Fruit fly (Drosophila melanogaster) whole organism, pupa: ENCODE measurements around the gene Mocs1.
A peak's percentile ranks its signal among the peaks of the same experiment; 100 is the strongest.

Experiments
- CG10348 ChIP-seq: fragments of 200-800 bp; sonication (Bioruptor generic); IDR thresholded peaks from 2 replicates; pipeline ENCODE4 v1.3.6; 2022; ENCODE audit warnings: missing biosample characterization, missing genetic modification characterization
- CG12605 ChIP-seq: fragments of 200-800 bp; sonication (Bioruptor generic); IDR thresholded peaks from 2 replicates; pipeline ENCODE4 v1.3.6; 2022; ENCODE audit warnings: missing biosample characterization, missing genetic modification characterization
- CG13204 ChIP-seq: fragments of 200-800 bp; sonication (Bioruptor generic); optimal IDR thresholded peaks from 2 replicates; lab custom pipeline; 2018; ENCODE audit warnings: missing biosample characterization, mild to moderate bottlenecking, missing genetic modification characterization, moderate library complexity
- CG14655 ChIP-seq: fragments of 200-800 bp; sonication (Bioruptor generic); optimal IDR thresholded peaks from 3 replicates; lab custom pipeline; 2017; ENCODE audit warnings: mild to moderate bottlenecking, missing biosample characterization, missing genetic modification reagents, missing genetic modification characterization
- CG15710 ChIP-seq: fragments of 200-800 bp; sonication (Bioruptor generic); optimal IDR thresholded peaks from 2 replicates; lab custom pipeline; 2018; ENCODE audit warnings: missing biosample characterization, mild to moderate bottlenecking, missing genetic modification characterization, moderate library complexity
- CG17806 ChIP-seq: fragments of 200-800 bp; sonication (Bioruptor generic); optimal IDR thresholded peaks from 2 replicates; lab custom pipeline; 2018; ENCODE audit warnings: missing biosample characterization, mild to moderate bottlenecking, missing genetic modification characterization, moderate library complexity
- CG32121 ChIP-seq: fragments of 200-800 bp; sonication (Bioruptor generic); IDR thresholded peaks from 2 replicates; pipeline ENCODE4 v1.3.6; 2022; ENCODE audit warnings: missing biosample characterization, missing genetic modification characterization
- CG34367 ChIP-seq: fragments of 200-800 bp; sonication (Bioruptor generic); optimal IDR thresholded peaks from 2 replicates; lab custom pipeline; 2018; ENCODE audit warnings: missing biosample characterization, mild to moderate bottlenecking, missing genetic modification characterization
- CG4496 ChIP-seq: fragments of 200-800 bp; sonication (Bioruptor generic); IDR thresholded peaks from 3 replicates; pipeline ENCODE4 v1.3.6; 2022; ENCODE audit warnings: missing biosample characterization, missing genetic modification characterization
- CG8159 ChIP-seq: fragments of 200-800 bp; sonication (Bioruptor generic); optimal IDR thresholded peaks from 3 replicates; lab custom pipeline; 2018; ENCODE audit warnings: missing biosample characterization, mild to moderate bottlenecking, missing genetic modification characterization, moderate library complexity
- CG8301 ChIP-seq: fragments of 200-800 bp; sonication (Bioruptor generic); optimal IDR thresholded peaks from 2 replicates; lab custom pipeline; 2018; ENCODE audit warnings: missing biosample characterization, mild to moderate bottlenecking, missing genetic modification characterization
- CG9948 ChIP-seq: fragments of 200-800 bp; sonication (Bioruptor generic); optimal IDR thresholded peaks from 2 replicates; lab custom pipeline; 2018; ENCODE audit warnings: missing biosample characterization, mild to moderate bottlenecking, missing genetic modification characterization, moderate library complexity
- D1 ChIP-seq: fragments of 200-800 bp; sonication (Bioruptor generic); optimal IDR thresholded peaks from 2 replicates; lab custom pipeline; 2018; ENCODE audit warnings: missing biosample characterization, mild to moderate bottlenecking, missing genetic modification characterization, moderate library complexity
- EcR ChIP-seq: fragments of 200-800 bp; sonication (Bioruptor generic); optimal IDR thresholded peaks from 3 replicates; lab custom pipeline; 2019; ENCODE audit warnings: missing biosample characterization, missing genetic modification characterization, mild to moderate bottlenecking, moderate library complexity, missing genetic modification reagents
- Ets98B ChIP-seq: fragments of 200-800 bp; sonication (Bioruptor generic); IDR thresholded peaks from 2 replicates; pipeline ENCODE4 v1.3.6; 2022; ENCODE audit warnings: missing biosample characterization, missing genetic modification characterization
- Pif1A ChIP-seq: fragments of 200-800 bp; sonication (Bioruptor generic); optimal IDR thresholded peaks from 3 replicates; lab custom pipeline; 2016; ENCODE audit warnings: missing biosample characterization, missing genetic modification characterization
- Pif1B ChIP-seq: fragments of 200-800 bp; sonication (Bioruptor generic); optimal IDR thresholded peaks from 3 replicates; lab custom pipeline; 2016; ENCODE audit warnings: missing biosample characterization, missing genetic modification characterization
- Snoo ChIP-seq: fragments of 200-800 bp; sonication (Bioruptor generic); optimal IDR thresholded peaks from 3 replicates; lab custom pipeline; 2017; ENCODE audit warnings: missing biosample characterization, mild to moderate bottlenecking, missing genetic modification characterization, inconsistent platforms
- fd96Ca ChIP-seq: fragments of 200-800 bp; sonication (Bioruptor generic); IDR thresholded peaks from 3 replicates; pipeline ENCODE4 v1.3.6; 2022; ENCODE audit warnings: missing biosample characterization, missing genetic modification characterization
- gl ChIP-seq: fragments of 200-800 bp; sonication (Bioruptor generic); optimal IDR thresholded peaks from 2 replicates; lab custom pipeline; 2018; ENCODE audit warnings: missing biosample characterization, mild to moderate bottlenecking, missing genetic modification characterization
- rn ChIP-seq: fragments of 200-800 bp; sonication (Bioruptor generic); IDR thresholded peaks from 2 replicates; pipeline ENCODE4 v1.3.6; 2022; ENCODE audit warnings: missing biosample characterization, missing genetic modification characterization

Gene Mocs1

DNA sequence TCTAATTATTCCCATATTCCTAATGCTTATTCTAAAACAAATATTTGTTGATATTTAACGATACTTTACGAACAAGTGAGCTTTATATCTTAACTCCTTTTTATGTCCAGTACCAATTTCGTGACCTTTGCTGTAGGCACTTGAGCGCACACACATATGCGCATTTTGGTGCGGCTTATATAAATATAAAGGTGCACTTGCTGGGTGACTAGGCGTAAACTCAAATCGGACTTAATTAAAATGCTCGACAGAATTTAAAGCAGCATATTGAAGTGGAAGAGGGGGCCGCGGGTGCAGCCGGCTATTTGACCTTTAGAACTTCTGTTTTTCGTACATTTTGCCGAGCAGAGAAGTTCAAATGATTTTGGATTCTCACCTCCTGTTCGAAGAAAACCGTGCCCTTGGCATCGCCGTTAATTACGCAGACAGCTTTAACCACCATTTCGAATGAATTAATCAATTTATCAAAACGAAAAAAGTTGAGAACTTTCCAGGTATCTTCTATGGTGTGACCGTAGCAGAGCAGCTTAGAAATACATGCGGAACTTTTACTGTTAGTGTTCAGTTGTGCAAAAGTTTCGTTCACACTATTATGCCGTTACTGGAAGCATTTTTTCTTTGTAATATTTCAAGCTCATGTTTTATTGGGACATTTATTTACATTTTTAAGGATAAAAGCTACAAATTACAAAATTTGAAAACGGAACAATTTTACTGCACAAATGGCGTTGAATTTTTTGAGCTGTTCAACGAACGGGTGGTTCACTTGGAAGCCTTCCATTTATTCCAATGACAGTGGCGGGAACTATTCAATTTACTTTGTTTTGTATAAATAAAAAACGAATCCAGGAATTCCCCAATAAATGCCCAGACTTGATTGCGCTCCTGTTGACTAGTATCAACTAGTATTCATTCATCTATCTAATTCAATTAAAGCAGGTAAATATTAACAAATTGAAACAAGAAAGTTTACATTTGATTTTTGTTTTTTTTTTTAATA lies 43.2 kb downstream of the Mocs1 start, which contains the start of gene Sod1:
Gene Sod1 (minus strand): TSS at position 543 of the 1,000 bp plus-strand sequence.
- TF ChIP-seq CG14655 (GFP tag; lab: Kevin White, UChicago) (no peak), CG17806 (tag; lab: Kevin White, UChicago) (no peak), fd96Ca (GFP tag; lab: Robert Waterston, UW) (no peak), EcR (GFP tag; lab: Kevin White, UChicago) (peak; percentile 78), CG13204 (no peak), Pif1B (GFP tag; lab: Kevin White, UChicago) (peak; percentile 51), CG8159 (tag; lab: Kevin White, UChicago) (peak; percentile 41), D1 (no peak), CG9948 (tag; lab: Kevin White, UChicago) (no peak), CG10348 (GFP tag; lab: Robert Waterston, UW) (no peak), Pif1A (peak; percentile 74), CG34367 (tag; lab: Kevin White, UChicago) (peak; percentile 53), Snoo (tag; lab: Kevin White, UChicago) (peak; percentile 65), CG8301 (tag; lab: Kevin White, UChicago) (peak; percentile 46), CG15710 (tag; lab: Kevin White, UChicago) (peak; percentile 41), Ets98B (GFP tag; lab: Robert Waterston, UW) (peak; percentile 58; the same call in 1 of the 2 replicates), CG12605 (GFP tag; lab: Robert Waterston, UW) (peak; percentile 63), gl (tag; lab: Kevin White, UChicago) (peak; percentile 76), CG4496 (GFP tag; lab: Robert Waterston, UW) (peak; percentile 62; the same call in 1 of the 3 replicates), CG32121 (GFP tag; lab: Robert Waterston, UW) (no peak), rn (no peak)

- TF ChIP-seq rn (no peak), CG8159 (tag; lab: Kevin White, UChicago) (no peak), CG10348 (GFP tag; lab: Robert Waterston, UW) (no peak), CG32121 (GFP tag; lab: Robert Waterston, UW) (no peak), gl (tag; lab: Kevin White, UChicago) (no peak), fd96Ca (GFP tag; lab: Robert Waterston, UW) (no peak), CG8301 (tag; lab: Kevin White, UChicago) (no peak), CG13204 (no peak), CG14655 (GFP tag; lab: Kevin White, UChicago) (no peak), CG34367 (tag; lab: Kevin White, UChicago) (no peak), CG12605 (GFP tag; lab: Robert Waterston, UW) (no peak)
These were observed 47.4 kb downstream of the Mocs1 start for dm6 chr3L:11117733-11118132.

dm6 chr3L:11118627-11119395 lies 48.5 kb downstream of the Mocs1 start:
- no peak for TF ChIP-seq D1
- TF ChIP-seq CG4496 (GFP tag; lab: Robert Waterston, UW), result peak; percentile 59; the same call in 2 of the 3 replicates
- no peak for TF ChIP-seq Pif1B (GFP tag; lab: Kevin White, UChicago)
- TF ChIP-seq EcR (GFP tag; lab: Kevin White, UChicago), result peak; percentile 29
- no peak for TF ChIP-seq rn
- peak; percentile 65 for TF ChIP-seq Ets98B (GFP tag; lab: Robert Waterston, UW)
- no peak for TF ChIP-seq CG8159 (tag; lab: Kevin White, UChicago)
- peak; percentile 42 for TF ChIP-seq Pif1A
- TF ChIP-seq gl (tag; lab: Kevin White, UChicago), result peak; percentile 55
- no peak for TF ChIP-seq CG9948 (tag; lab: Kevin White, UChicago)
- peak; percentile 67 for TF ChIP-seq CG32121 (GFP tag; lab: Robert Waterston, UW)
- peak; percentile 72 for TF ChIP-seq CG12605 (GFP tag; lab: Robert Waterston, UW)
- peak; percentile 64 for TF ChIP-seq CG13204
- no peak for TF ChIP-seq CG17806 (tag; lab: Kevin White, UChicago)
- TF ChIP-seq fd96Ca (GFP tag; lab: Robert Waterston, UW), result peak; percentile 69; the same call in 2 of the 3 replicates
- no peak for TF ChIP-seq CG15710 (tag; lab: Kevin White, UChicago)
- TF ChIP-seq Snoo (tag; lab: Kevin White, UChicago), result no peak
- no peak for TF ChIP-seq CG10348 (GFP tag; lab: Robert Waterston, UW)
- TF ChIP-seq CG14655 (GFP tag; lab: Kevin White, UChicago), result peak; percentile 2
- no peak for TF ChIP-seq CG8301 (tag; lab: Kevin White, UChicago)
- TF ChIP-seq CG34367 (tag; lab: Kevin White, UChicago), result no peak

DNA sequence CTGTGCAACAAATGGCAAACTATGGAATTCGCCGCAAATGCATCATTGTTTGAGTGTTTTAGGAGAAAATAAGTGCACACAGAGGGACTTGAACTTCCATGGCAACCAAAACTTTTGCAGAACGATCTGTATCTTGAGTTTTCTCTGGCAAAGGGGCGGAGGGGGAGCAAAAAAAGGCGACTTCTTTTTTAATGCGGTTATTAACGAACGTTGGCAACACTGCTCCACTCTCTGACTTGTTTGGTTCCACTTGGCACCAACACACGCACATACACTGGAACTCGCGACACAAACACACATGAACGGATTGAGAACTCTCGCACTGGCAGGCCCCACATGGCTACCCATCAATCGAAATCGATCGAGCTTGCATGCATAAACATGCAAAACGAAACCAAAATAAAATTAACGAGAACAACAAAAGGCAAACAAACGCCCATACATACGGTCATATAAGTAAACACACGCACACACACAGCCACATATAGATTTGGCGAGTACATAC lies 49.1 kb downstream of the Mocs1 start:
- no peak for TF ChIP-seq CG12605 (GFP tag; lab: Robert Waterston, UW)
- no peak for TF ChIP-seq Pif1A
- no peak for TF ChIP-seq CG14655 (GFP tag; lab: Kevin White, UChicago)
- TF ChIP-seq CG34367 (tag; lab: Kevin White, UChicago), result no peak
- TF ChIP-seq fd96Ca (GFP tag; lab: Robert Waterston, UW), result peak; percentile 50; the same call in 2 of the 3 replicates
- peak; percentile 46 for TF ChIP-seq rn
- peak; percentile 29; the same call in 1 of the 2 replicates for TF ChIP-seq Ets98B (GFP tag; lab: Robert Waterston, UW)
- no peak for TF ChIP-seq CG8301 (tag; lab: Kevin White, UChicago)
- TF ChIP-seq CG4496 (GFP tag; lab: Robert Waterston, UW), result peak; percentile 60; the same call in 2 of the 3 replicates
- TF ChIP-seq CG10348 (GFP tag; lab: Robert Waterston, UW), result no peak
